Fruit fly (Drosophila melanogaster) whole organism, embryonic: ENCODE results near the gene CG17249.

Source experiments
- Atf-2 ChIP-seq: fragments of 200-800 bp; sonication (Bioruptor generic); optimal IDR thresholded peaks from 2 replicates; lab custom pipeline; 2016; ENCODE audit warnings: missing biosample characterization, missing genetic modification characterization
- CG1024 ChIP-seq: fragments of 200-800 bp; sonication (Bioruptor generic); IDR thresholded peaks from 2 replicates; pipeline ENCODE4 v1.3.6; 2022; ENCODE audit warnings: missing biosample characterization, missing genetic modification characterization
- CG10431 ChIP-seq: fragments of 200-800 bp; sonication (Bioruptor generic); optimal IDR thresholded peaks from 3 replicates; lab custom pipeline; 2018; ENCODE audit warnings: missing biosample characterization, mild to moderate bottlenecking, missing genetic modification characterization
- CG11456 ChIP-seq: fragments of 200-800 bp; sonication (Bioruptor generic); IDR thresholded peaks from 3 replicates; pipeline ENCODE4 v1.3.6; 2022; ENCODE audit warnings: missing biosample characterization, missing genetic modification characterization
- CG11723 ChIP-seq: fragments of 200-800 bp; sonication (Bioruptor generic); optimal IDR thresholded peaks from 2 replicates; lab custom pipeline; 2017; ENCODE audit warnings: missing biosample characterization, mild to moderate bottlenecking, missing genetic modification characterization
- CG12104 ChIP-seq: fragments of 200-800 bp; sonication (Bioruptor generic); optimal IDR thresholded peaks from 3 replicates; lab custom pipeline; 2016; ENCODE audit warnings: missing biosample characterization, missing genetic modification characterization
- CG12942 ChIP-seq: fragments of 200-800 bp; sonication (Bioruptor generic); optimal IDR thresholded peaks from 3 replicates; lab custom pipeline; 2016; ENCODE audit warnings: missing biosample characterization, missing genetic modification characterization
- CG16813 ChIP-seq: fragments of 200-800 bp; sonication (Bioruptor generic); IDR thresholded peaks from 3 replicates; pipeline ENCODE4 v1.3.6; 2022; ENCODE audit warnings: missing biosample characterization, missing genetic modification characterization; ENCODE audit not compliant: partially characterized antibody
- CG17802 ChIP-seq: fragments of 200-800 bp; sonication (Bioruptor generic); optimal IDR thresholded peaks from 2 replicates; lab custom pipeline; 2018; ENCODE audit warnings: missing biosample characterization, mild to moderate bottlenecking, missing genetic modification characterization, moderate library complexity
- CG18262 ChIP-seq: fragments of 200-800 bp; optimal IDR thresholded peaks from 3 replicates; lab custom pipeline; 2019; ENCODE audit warnings: missing biosample characterization, mild to moderate bottlenecking, missing genetic modification characterization, moderate library complexity
- CG18599 ChIP-seq: fragments of 200-800 bp; sonication (Bioruptor generic); optimal IDR thresholded peaks from 3 replicates; lab custom pipeline; 2017; ENCODE audit warnings: missing biosample characterization, missing genetic modification characterization, mild to moderate bottlenecking, moderate library complexity, missing genetic modification reagents
- CG2202 ChIP-seq: fragments of 200-800 bp; sonication (Bioruptor generic); optimal IDR thresholded peaks from 2 replicates; lab custom pipeline; 2018; ENCODE audit warnings: missing biosample characterization, mild to moderate bottlenecking, missing genetic modification characterization
- CG31224 ChIP-seq: fragments of 200-800 bp; sonication (Bioruptor generic); IDR thresholded peaks from 2 replicates; pipeline ENCODE4 v1.3.6; 2022; ENCODE audit warnings: missing biosample characterization, missing genetic modification characterization
- CG31441 ChIP-seq: fragments of 200-800 bp; sonication (Bioruptor generic); IDR thresholded peaks from 2 replicates; pipeline ENCODE4 v1.3.6; 2022; ENCODE audit warnings: missing biosample characterization, missing genetic modification characterization
- CG34376 ChIP-seq: fragments of 200-800 bp; sonication (Bioruptor generic); optimal IDR thresholded peaks from 2 replicates; lab custom pipeline; 2018; ENCODE audit warnings: missing biosample characterization, mild to moderate bottlenecking, missing genetic modification characterization
- CG7839 ChIP-seq: fragments of 200-800 bp; sonication (Bioruptor generic); optimal IDR thresholded peaks from 3 replicates; lab custom pipeline; 2018; ENCODE audit warnings: missing biosample characterization, mild to moderate bottlenecking, missing genetic modification characterization, moderate library complexity
- CG8359 ChIP-seq: fragments of 200-800 bp; sonication (Bioruptor generic); optimal IDR thresholded peaks from 2 replicates; lab custom pipeline; 2017; ENCODE audit warnings: missing biosample characterization, mild to moderate bottlenecking, missing genetic modification characterization, borderline replicate concordance
- ERR ChIP-seq: fragments of 200-800 bp; sonication (Bioruptor generic); optimal IDR thresholded peaks from 2 replicates; lab custom pipeline; 2016; ENCODE audit warnings: missing biosample characterization, missing genetic modification characterization
- HLH54F ChIP-seq: fragments of 200-800 bp; sonication (Bioruptor generic); optimal IDR thresholded peaks from 3 replicates; lab custom pipeline; 2016; ENCODE audit warnings: missing biosample characterization, missing genetic modification characterization
- Hmx ChIP-seq: fragments of 200-800 bp; sonication (Bioruptor generic); optimal IDR thresholded peaks from 2 replicates; lab custom pipeline; 2016; ENCODE audit warnings: missing biosample characterization, missing genetic modification characterization
- Jarid2 ChIP-seq: fragments of 200-800 bp; sonication (Bioruptor generic); optimal IDR thresholded peaks from 3 replicates; lab custom pipeline; 2017; ENCODE audit warnings: mild to moderate bottlenecking, missing biosample characterization, missing genetic modification reagents, missing genetic modification characterization
- Kr ChIP-seq: fragments of 200-800 bp; sonication (Bioruptor generic); optimal IDR thresholded peaks from 2 replicates; lab custom pipeline; 2017; ENCODE audit warnings: missing biosample characterization, mild to moderate bottlenecking, missing genetic modification characterization
- NK7.1 ChIP-seq: fragments of 200-800 bp; sonication (Bioruptor generic); optimal IDR thresholded peaks from 3 replicates; lab custom pipeline; 2016; ENCODE audit warnings: missing biosample characterization, missing genetic modification characterization
- Opbp ChIP-seq: fragments of 200-800 bp; sonication (Bioruptor generic); IDR thresholded peaks from 3 replicates; pipeline ENCODE4 v1.3.6; 2022; ENCODE audit warnings: missing biosample characterization, missing genetic modification characterization; ENCODE audit not compliant: partially characterized antibody
- Optix ChIP-seq: fragments of 200-800 bp; sonication (Bioruptor generic); IDR thresholded peaks from 3 replicates; pipeline ENCODE4 v1.3.6; 2022; ENCODE audit warnings: missing biosample characterization, missing genetic modification characterization
- Sox102F ChIP-seq: fragments of 200-800 bp; sonication (Bioruptor generic); optimal IDR thresholded peaks from 2 replicates; lab custom pipeline; 2018; ENCODE audit warnings: missing biosample characterization, mild to moderate bottlenecking, missing genetic modification characterization, moderate library complexity
- crol ChIP-seq: fragments of 200-800 bp; sonication (Bioruptor generic); IDR thresholded peaks from 2 replicates; pipeline ENCODE4 v1.3.6; 2022; ENCODE audit warnings: missing biosample characterization, missing genetic modification characterization
- dan ChIP-seq: fragments of 200-800 bp; sonication (Bioruptor generic); IDR thresholded peaks from 2 replicates; pipeline ENCODE4 v1.3.6; 2022; ENCODE audit warnings: missing biosample characterization, missing genetic modification characterization
- danr ChIP-seq: fragments of 200-800 bp; sonication (Bioruptor generic); IDR thresholded peaks from 2 replicates; pipeline ENCODE4 v1.3.6; 2022; ENCODE audit warnings: missing biosample characterization, missing genetic modification characterization
- dm ChIP-seq: fragments of 200-800 bp; sonication (Bioruptor generic); optimal IDR thresholded peaks from 3 replicates; lab custom pipeline; 2016; ENCODE audit warnings: missing biosample characterization, missing genetic modification characterization
- dmrt11E ChIP-seq: fragments of 200-800 bp; sonication (Bioruptor generic); optimal IDR thresholded peaks from 3 replicates; lab custom pipeline; 2018; ENCODE audit warnings: missing biosample characterization, mild to moderate bottlenecking, missing genetic modification characterization, moderate library complexity
- en ChIP-seq: fragments of 200-800 bp; sonication (Bioruptor generic); optimal IDR thresholded peaks from 2 replicates; lab custom pipeline; 2016; ENCODE audit warnings: missing biosample characterization, missing genetic modification characterization
- ewg ChIP-seq: fragments of 200-800 bp; sonication (Bioruptor generic); optimal IDR thresholded peaks from 3 replicates; lab custom pipeline; 2017; ENCODE audit warnings: mild to moderate bottlenecking, missing biosample characterization, missing genetic modification reagents, missing genetic modification characterization
- fu2 ChIP-seq: fragments of 200-800 bp; sonication (Bioruptor generic); optimal IDR thresholded peaks from 2 replicates; lab custom pipeline; 2016; ENCODE audit warnings: missing biosample characterization, missing genetic modification characterization
- gcm ChIP-seq: fragments of 200-800 bp; sonication (Bioruptor generic); optimal IDR thresholded peaks from 2 replicates; lab custom pipeline; 2019; ENCODE audit warnings: missing biosample characterization, mild to moderate bottlenecking, missing genetic modification characterization, moderate library complexity
- gem ChIP-seq: fragments of 200-800 bp; sonication (Bioruptor generic); optimal IDR thresholded peaks from 2 replicates; lab custom pipeline; 2019; ENCODE audit warnings: missing biosample characterization, mild to moderate bottlenecking, missing genetic modification characterization, moderate library complexity
- grau ChIP-seq: fragments of 200-800 bp; optimal IDR thresholded peaks from 3 replicates; lab custom pipeline; 2019; ENCODE audit warnings: missing biosample characterization, mild to moderate bottlenecking, missing genetic modification characterization, moderate library complexity
- gro ChIP-seq: fragments of 200-800 bp; sonication (Bioruptor generic); optimal IDR thresholded peaks from 2 replicates; lab custom pipeline; 2016; ENCODE audit warnings: missing biosample characterization, missing genetic modification characterization
- ind ChIP-seq: fragments of 200-800 bp; sonication (Bioruptor generic); optimal IDR thresholded peaks from 3 replicates; lab custom pipeline; 2016; ENCODE audit warnings: missing biosample characterization, missing genetic modification characterization
- jing ChIP-seq: fragments of 200-800 bp; sonication (Bioruptor generic); optimal IDR thresholded peaks from 2 replicates; lab custom pipeline; 2018; ENCODE audit warnings: missing biosample characterization, mild to moderate bottlenecking, missing genetic modification characterization
- mld ChIP-seq: fragments of 200-800 bp; sonication (Bioruptor generic); IDR thresholded peaks from 3 replicates; pipeline ENCODE4 v1.3.6; 2022; ENCODE audit warnings: missing biosample characterization, missing genetic modification characterization; ENCODE audit not compliant: partially characterized antibody
- otp ChIP-seq: fragments of 200-800 bp; sonication (Bioruptor generic); IDR thresholded peaks from 3 replicates; pipeline ENCODE4, ENCODE4 v1.3.6; 2022; ENCODE audit warnings: missing biosample characterization, missing genetic modification characterization
- row ChIP-seq: fragments of 200-800 bp; sonication (Bioruptor generic); IDR thresholded peaks from 3 replicates; pipeline ENCODE4 v1.3.6; 2022; ENCODE audit warnings: missing biosample characterization, missing genetic modification characterization
- sisA ChIP-seq: fragments of 200-800 bp; sonication (Bioruptor generic); IDR thresholded peaks from 2 replicates; pipeline ENCODE4 v1.3.6; 2022; ENCODE audit warnings: missing biosample characterization, missing genetic modification characterization
- so ChIP-seq: fragments of 200-800 bp; sonication (Bioruptor generic); IDR thresholded peaks from 3 replicates; pipeline ENCODE4 v1.3.6; 2022; ENCODE audit warnings: missing biosample characterization, missing genetic modification characterization
- sr ChIP-seq: fragments of 200-800 bp; sonication (Bioruptor generic); IDR thresholded peaks from 3 replicates; pipeline ENCODE4 v1.3.6; 2022; ENCODE audit warnings: missing biosample characterization, missing genetic modification characterization
- stwl ChIP-seq: fragments of 200-800 bp; sonication (Bioruptor generic); optimal IDR thresholded peaks from 3 replicates; lab custom pipeline; 2018; ENCODE audit warnings: missing biosample characterization, mild to moderate bottlenecking, missing genetic modification characterization, moderate library complexity
- tap ChIP-seq: fragments of 200-800 bp; optimal IDR thresholded peaks from 3 replicates; lab custom pipeline; 2019; ENCODE audit warnings: missing biosample characterization, mild to moderate bottlenecking, missing genetic modification characterization, moderate library complexity
- trh ChIP-seq: fragments of 200-800 bp; sonication (Bioruptor generic); optimal IDR thresholded peaks from 2 replicates; lab custom pipeline; 2016; ENCODE audit warnings: missing biosample characterization, missing genetic modification characterization
- vnd ChIP-seq: fragments of 200-800 bp; sonication (Bioruptor generic); IDR thresholded peaks from 3 replicates; pipeline ENCODE4 v1.3.6; 2022; ENCODE audit warnings: missing biosample characterization, missing genetic modification characterization; ENCODE audit not compliant: partially characterized antibody
- zen2 ChIP-seq: fragments of 200-800 bp; sonication (Bioruptor generic); IDR thresholded peaks from 3 replicates; pipeline ENCODE4 v1.3.6; 2022; ENCODE audit warnings: missing biosample characterization, missing genetic modification characterization; ENCODE audit not compliant: partially characterized antibody

Gene CG17249

DNA sequence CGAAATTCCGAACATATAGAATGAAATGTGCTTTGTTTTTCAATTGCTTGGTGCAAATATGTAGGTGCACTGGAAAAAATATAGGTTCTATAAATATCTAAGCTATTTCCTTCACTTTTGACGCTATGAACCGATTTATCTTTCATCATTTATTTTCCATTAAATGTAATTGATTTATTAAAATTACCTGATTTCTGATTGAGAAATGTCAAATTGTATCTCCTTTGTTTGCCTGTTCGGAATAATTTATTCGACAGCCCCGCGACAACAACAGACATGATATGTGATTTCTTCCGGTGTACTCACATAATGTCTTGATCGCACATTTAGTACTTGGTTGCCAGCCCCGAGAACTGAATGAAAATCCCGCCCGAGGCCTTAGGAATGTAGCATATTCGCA lies 37.7 kb downstream of the CG17249 start (continued):
- TF ChIP-seq trh (GFP tag; lab: Kevin White, UChicago), result no peak
- no peak for TF ChIP-seq NK7.1
- TF ChIP-seq CG11723 (GFP tag; lab: Kevin White, UChicago), result no peak
- no peak for TF ChIP-seq CG1024 (GFP tag; lab: Robert Waterston, UW)
- TF ChIP-seq danr, result no peak
- TF ChIP-seq gcm (GFP tag; lab: Kevin White, UChicago), result no peak
- no peak for TF ChIP-seq sr (GFP tag; lab: Robert Waterston, UW)
- TF ChIP-seq Kr (GFP tag; lab: Kevin White, UChicago), result no peak
- TF ChIP-seq jing, result no peak
- no peak for TF ChIP-seq Jarid2
- TF ChIP-seq dmrt11E (tag; lab: Kevin White, UChicago), result no peak
- no peak for TF ChIP-seq dm (GFP tag; lab: Kevin White, UChicago)
- TF ChIP-seq CG7839, result peak; percentile 76
- peak; percentile 54 for TF ChIP-seq row (GFP tag; lab: Robert Waterston, UW)
- TF ChIP-seq Sox102F (GFP tag; lab: Kevin White, UChicago), result peak; percentile 32
- peak; percentile 48 for TF ChIP-seq ind
- TF ChIP-seq CG31441 (GFP tag; lab: Robert Waterston, UW), result peak; percentile 31; the same call in 1 of the 2 replicates
- no peak for TF ChIP-seq CG17802 (tag; lab: Kevin White, UChicago)
- TF ChIP-seq ewg (GFP tag; lab: Kevin White, UChicago), result no peak
- no peak for TF ChIP-seq CG12942 (GFP tag; lab: Kevin White, UChicago)
- no peak for TF ChIP-seq dan
- no peak for TF ChIP-seq CG18262
- peak; percentile 85 for TF ChIP-seq CG12104
- no peak for TF ChIP-seq CG34376 (GFP tag; lab: Kevin White, UChicago)
- peak; percentile 16 for TF ChIP-seq fu2 (GFP tag; lab: Kevin White, UChicago)
- no peak for TF ChIP-seq otp
- TF ChIP-seq CG31224, result peak; percentile 57
- peak; percentile 24; the same call in 1 of the 2 replicates for TF ChIP-seq sisA (GFP tag; lab: Robert Waterston, UW)
- TF ChIP-seq stwl (tag; lab: Kevin White, UChicago), result no peak
- TF ChIP-seq gem (tag; lab: Kevin White, UChicago), result peak; percentile 59
- TF ChIP-seq CG11456 (GFP tag; lab: Robert Waterston, UW), result peak; percentile 38; the same call in 1 of the 3 replicates
- TF ChIP-seq CG18599 (GFP tag; lab: Kevin White, UChicago), result peak; percentile 48
- TF ChIP-seq so (GFP tag; lab: Robert Waterston, UW), result 0 out of 3 replicates have a peak, but pooled peaks have one; percentile 10
- no peak for TF ChIP-seq zen2 (GFP tag; lab: Robert Waterston, UW)
- TF ChIP-seq CG8359 (GFP tag; lab: Kevin White, UChicago), result no peak
- TF ChIP-seq Optix (GFP tag; lab: Robert Waterston, UW), result no peak
- no peak for TF ChIP-seq CG2202 (tag; lab: Kevin White, UChicago)
- TF ChIP-seq Opbp (GFP tag; lab: Robert Waterston, UW), result no peak
- no peak for TF ChIP-seq Atf-2 (GFP tag; lab: Kevin White, UChicago)
- TF ChIP-seq tap (tag; lab: Kevin White, UChicago), result no peak
- TF ChIP-seq Hmx (GFP tag; lab: Kevin White, UChicago), result no peak
- no peak for TF ChIP-seq CG16813
- no peak for TF ChIP-seq en
- no peak for TF ChIP-seq mld (GFP tag; lab: Robert Waterston, UW)
- TF ChIP-seq HLH54F (GFP tag; lab: Kevin White, UChicago), result peak; percentile 22
- no peak for TF ChIP-seq ERR (GFP tag; lab: Kevin White, UChicago)
- TF ChIP-seq grau (tag; lab: Kevin White, UChicago), result peak; percentile 64
- no peak for TF ChIP-seq gro (GFP tag; lab: Kevin White, UChicago)
- TF ChIP-seq vnd (GFP tag; lab: Robert Waterston, UW), result no peak
- no peak for TF ChIP-seq crol (GFP tag; lab: Robert Waterston, UW)
- TF ChIP-seq CG10431 (GFP tag; lab: Kevin White, UChicago), result no peak
